Worm (Caenorhabditis elegans) whole organism, L2 larva: ENCODE measurements around the gene H12D21.11.

Source experiments
- C34F6.9 ChIP-seq: fragments of 150-350 bp; optimal IDR thresholded peaks from 2 replicates; lab custom pipeline; 2014; ENCODE audit warnings: missing biosample characterization, missing genetic modification characterization
- F13H6.1 ChIP-seq: sonication (generic microtip); optimal IDR thresholded peaks from 2 replicates; lab custom pipeline; 2016; ENCODE audit warnings: missing genetic modification characterization, missing compliant biosample characterization
- Y55F3AM.14 ChIP-seq: fragments of 200-800 bp; sonication (Bioruptor generic); optimal IDR thresholded peaks from 2 replicates; lab custom pipeline; 2018; ENCODE audit warnings: mild to moderate bottlenecking, missing genetic modification characterization, missing compliant biosample characterization
- ZK546.5 ChIP-seq: sonication (generic microtip); optimal IDR thresholded peaks from 2 replicates; lab custom pipeline; 2017; ENCODE audit warnings: missing biosample characterization, missing genetic modification characterization
- aly-2 ChIP-seq: fragments of 150-350 bp; optimal IDR thresholded peaks from 2 replicates; lab custom pipeline; 2014; ENCODE audit warnings: missing biosample characterization, missing genetic modification characterization
- ama-1 ChIP-seq: fragments of 150-350 bp; optimal IDR thresholded peaks from 2 replicates; lab custom pipeline; 2018; ENCODE audit warnings: inconsistent platforms
- blmp-1 ChIP-seq: sonication (generic microtip); optimal IDR thresholded peaks from 2 replicates; lab custom pipeline; 2017; ENCODE audit warnings: missing genetic modification characterization, mild to moderate bottlenecking, missing compliant biosample characterization, antibody characterized with exemption, moderate library complexity; ENCODE audit not compliant: insufficient read depth
- ceh-16 ChIP-seq: fragments of 150-350 bp; optimal IDR thresholded peaks from 2 replicates; lab custom pipeline; 2014; ENCODE audit warnings: missing biosample characterization, missing genetic modification characterization
- ceh-82 ChIP-seq: fragments of 150-350 bp; optimal IDR thresholded peaks from 2 replicates; lab custom pipeline; 2014; ENCODE audit warnings: missing biosample characterization, missing genetic modification characterization
- crh-2 ChIP-seq: sonication (generic microtip); optimal IDR thresholded peaks from 2 replicates; lab custom pipeline; 2017; ENCODE audit warnings: missing biosample characterization, missing genetic modification characterization
- dmd-4 ChIP-seq: sonication (generic microtip); optimal IDR thresholded peaks from 2 replicates; lab custom pipeline; 2017; ENCODE audit warnings: missing biosample characterization, missing genetic modification characterization
- egl-27 ChIP-seq: sonication (generic microtip); optimal IDR thresholded peaks from 3 replicates; lab custom pipeline; 2017; ENCODE audit warnings: missing biosample characterization, missing genetic modification reagents, missing genetic modification characterization
- elt-1 ChIP-seq: fragments of 150-350 bp; optimal IDR thresholded peaks from 2 replicates; lab custom pipeline; 2014; ENCODE audit warnings: missing biosample characterization, missing genetic modification characterization
- elt-3 ChIP-seq: sonication (generic microtip); optimal IDR thresholded peaks from 2 replicates; lab custom pipeline; 2017; ENCODE audit warnings: missing biosample characterization, missing genetic modification characterization
- fos-1 ChIP-seq: fragments of 150-350 bp; optimal IDR thresholded peaks from 2 replicates; lab custom pipeline; 2014; ENCODE audit warnings: missing biosample characterization, missing genetic modification characterization
- lin-39 ChIP-seq: fragments of 150-350 bp; optimal IDR thresholded peaks from 2 replicates; lab custom pipeline; 2014; ENCODE audit warnings: missing biosample characterization, missing genetic modification reagents, missing genetic modification characterization
- lsy-2 ChIP-seq, 2 experiments: fragments of 150-350 bp in 1 of 2; sonication (generic microtip) in 1 of 2; optimal IDR thresholded peaks; 2 replicates each; lab custom pipeline; 2014 to 2017; ENCODE audit warnings: missing biosample characterization in 2 of 2, missing genetic modification characterization in 2 of 2
- mbf-1 ChIP-seq: sonication (generic microtip); optimal IDR thresholded peaks from 2 replicates; lab custom pipeline; 2017; ENCODE audit warnings: missing biosample characterization, missing genetic modification characterization
- mdl-1 ChIP-seq, 2 experiments: fragments of 150-350 bp in 1 of 2; sonication (generic microtip) in 1 of 2; optimal IDR thresholded peaks; 2 replicates each; lab custom pipeline; 2017; ENCODE audit warnings: missing biosample characterization in 2 of 2, missing genetic modification characterization in 2 of 2
- nhr-10 ChIP-seq: sonication (generic microtip); optimal IDR thresholded peaks from 2 replicates; lab custom pipeline; 2017; ENCODE audit warnings: missing biosample characterization, missing genetic modification characterization
- nhr-11 ChIP-seq: fragments of 150-350 bp; optimal IDR thresholded peaks from 2 replicates; lab custom pipeline; 2014; ENCODE audit warnings: missing biosample characterization, missing genetic modification characterization
- nhr-12 ChIP-seq: fragments of 150-350 bp; optimal IDR thresholded peaks from 2 replicates; lab custom pipeline; 2014; ENCODE audit warnings: missing biosample characterization, missing genetic modification characterization
- nhr-129 ChIP-seq: fragments of 150-350 bp; optimal IDR thresholded peaks from 2 replicates; lab custom pipeline; 2014; ENCODE audit warnings: missing biosample characterization, missing genetic modification characterization
- nhr-23 ChIP-seq: fragments of 150-350 bp; optimal IDR thresholded peaks from 2 replicates; lab custom pipeline; 2014; ENCODE audit warnings: missing biosample characterization, missing genetic modification reagents, missing genetic modification characterization
- nhr-6 ChIP-seq: fragments of 150-350 bp; optimal IDR thresholded peaks from 2 replicates; lab custom pipeline; 2014; ENCODE audit warnings: missing biosample characterization, missing genetic modification characterization
- nhr-77 ChIP-seq: fragments of 150-350 bp; optimal IDR thresholded peaks from 2 replicates; lab custom pipeline; 2014; ENCODE audit warnings: missing biosample characterization, missing genetic modification characterization
- skn-1 ChIP-seq: sonication (generic microtip); optimal IDR thresholded peaks from 2 replicates; lab custom pipeline; 2017; ENCODE audit warnings: missing biosample characterization, missing genetic modification characterization
- sma-3 ChIP-seq: sonication (generic microtip); optimal IDR thresholded peaks from 2 replicates; lab custom pipeline; 2016; ENCODE audit warnings: missing genetic modification reagents, missing genetic modification characterization, missing compliant biosample characterization
- sma-9 ChIP-seq, 2 experiments: fragments of 150-350 bp in 1 of 2; sonication (generic microtip) in 1 of 2; optimal IDR thresholded peaks; 2 replicates each; lab custom pipeline; 2014 to 2016; ENCODE audit warnings: missing genetic modification characterization in 2 of 2, mild to moderate bottlenecking in 1 of 2, missing biosample characterization in 1 of 2, missing compliant biosample characterization in 1 of 2, missing genetic modification reagents in 1 of 2, moderate library complexity in 1 of 2
- snpc-4 ChIP-seq: fragments of 150-350 bp; optimal IDR thresholded peaks from 2 replicates; lab custom pipeline; 2014; ENCODE audit warnings: missing biosample characterization, missing genetic modification characterization
- unc-55 ChIP-seq: fragments of 150-350 bp; sonication (generic microtip); optimal IDR thresholded peaks from 3 replicates; lab custom pipeline; 2014; ENCODE audit warnings: missing biosample characterization, missing genetic modification reagents, missing genetic modification characterization
- unc-62 ChIP-seq: fragments of 150-350 bp; optimal IDR thresholded peaks from 2 replicates; lab custom pipeline; 2014; ENCODE audit warnings: missing biosample characterization, missing genetic modification reagents, missing genetic modification characterization
- zag-1 ChIP-seq: fragments of 150-350 bp; optimal IDR thresholded peaks from 2 replicates; lab custom pipeline; 2014; ENCODE audit warnings: missing biosample characterization, missing genetic modification characterization
- ztf-1 ChIP-seq: fragments of 200-800 bp; sonication (Bioruptor generic); conservative IDR thresholded peaks from 2 replicates; pipeline ENCODE4 v1.3.6; 2022; ENCODE audit warnings: missing genetic modification characterization, missing compliant biosample characterization
- ztf-11 ChIP-seq: sonication (generic microtip); optimal IDR thresholded peaks from 2 replicates; lab custom pipeline; 2017; ENCODE audit warnings: missing biosample characterization, missing genetic modification characterization
- ztf-4 ChIP-seq: fragments of 150-350 bp; optimal IDR thresholded peaks from 2 replicates; lab custom pipeline; 2014; ENCODE audit warnings: missing biosample characterization, missing genetic modification characterization

The H12D21.11 gene

DNA sequence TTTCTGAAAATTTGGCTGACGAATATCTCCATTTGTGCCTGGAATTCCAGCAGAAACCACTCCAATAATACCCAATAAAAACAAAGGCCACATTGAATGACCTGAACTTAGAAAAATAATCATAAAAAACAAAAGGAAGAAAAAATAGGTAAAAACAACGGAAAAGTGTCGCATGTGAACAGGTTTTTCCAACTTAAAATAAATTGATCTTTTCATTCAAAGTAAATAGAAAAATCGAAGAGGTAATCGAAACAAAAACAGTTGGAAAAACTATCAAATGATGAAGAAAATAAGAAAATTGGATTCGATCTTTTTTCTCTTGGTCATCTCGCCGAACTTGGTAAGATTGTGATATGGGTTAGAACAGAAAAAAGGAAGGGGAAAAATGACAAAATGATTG, 5.8 kb downstream of the H12D21.11 start, which contains the start of gene zmp-4:
Gene zmp-4 (minus strand): TSS at position 101 of the 400 bp plus-strand sequence.
- TF ChIP-seq nhr-23 (tag; lab: Kevin White, UChicago) (no peak), F13H6.1 (tag; lab: Kevin White, UChicago) (no peak), elt-3 (tag; lab: Kevin White, UChicago) (no peak), mbf-1 (tag; lab: Kevin White, UChicago) (no peak), skn-1 (tag; lab: Kevin White, UChicago) (no peak), egl-27 (tag; lab: Kevin White, UChicago) (no peak), unc-62 (no peak), nhr-12 (tag; lab: Kevin White, UChicago) (no peak)

- TF ChIP-seq nhr-10 (tag; lab: Kevin White, UChicago), result no peak
- no peak for TF ChIP-seq ceh-82 (tag; lab: Kevin White, UChicago)
- TF ChIP-seq sma-9 (GFP tag; optimal IDR thresholded peaks at IDR 0.05; lab: Kevin White, UChicago), result no peak
- no peak for TF ChIP-seq sma-9 (tag; optimal IDR thresholded peaks at IDR 0.05; lab: Kevin White, UChicago)
- no peak for TF ChIP-seq fos-1 (tag; lab: Kevin White, UChicago)
- TF ChIP-seq zag-1 (tag; lab: Kevin White, UChicago), result no peak
- no peak for TF ChIP-seq blmp-1 (tag; lab: Kevin White, UChicago)
These were observed 8.4 kb downstream of the H12D21.11 start, which contains the start of gene srg-54 for ce11 chrV:14924104-14924503. srg-54 (minus strand) TSS chrV:14924204.

- TF ChIP-seq ZK546.5 (tag; lab: Kevin White, UChicago), result no peak
- TF ChIP-seq ztf-11 (tag; lab: Kevin White, UChicago), result no peak
- TF ChIP-seq aly-2 (tag; lab: Kevin White, UChicago), result no peak
- no peak for TF ChIP-seq ztf-4 (tag; lab: Kevin White, UChicago)
- TF ChIP-seq ceh-16 (tag; lab: Kevin White, UChicago), result no peak
- no peak for TF ChIP-seq nhr-6 (tag; lab: Kevin White, UChicago)
- TF ChIP-seq ama-1 (lab: Kevin White, UChicago), result no peak
- no peak for TF ChIP-seq sma-3 (GFP tag; lab: Kevin White, UChicago)
- TF ChIP-seq Y55F3AM.14 (GFP tag; lab: Kevin White, UChicago), result no peak
- TF ChIP-seq mdl-1 (tag; optimal IDR thresholded peaks at IDR 0.05; lab: Kevin White, UChicago), result no peak
- no peak for TF ChIP-seq blmp-1 (tag; lab: Kevin White, UChicago)
- no peak for TF ChIP-seq dmd-4 (tag; lab: Kevin White, UChicago)
- TF ChIP-seq elt-1 (tag; lab: Kevin White, UChicago), result no peak
- TF ChIP-seq lin-39 (tag; lab: Kevin White, UChicago), result no peak
- TF ChIP-seq nhr-11 (tag; lab: Kevin White, UChicago), result no peak
- TF ChIP-seq snpc-4 (tag; lab: Kevin White, UChicago), result no peak
- TF ChIP-seq, all 48 proteins: peak for 0
These were observed 12.5 kb downstream of the H12D21.11 start, which contains the start of gene srg-55 for ce11 chrV:14928248-14928647. srg-55 (minus strand) TSS chrV:14928348.

ce11 chrV:14930168-14930567, 14.5 kb downstream of the H12D21.11 start:
- peak; percentile 46 for TF ChIP-seq crh-2 (tag; lab: Kevin White, UChicago)
- TF ChIP-seq lsy-2 (tag; optimal IDR thresholded peaks at IDR 0.05; lab: Kevin White, UChicago), result peak in 1 of 2 experiments; percentile 31
- no peak for TF ChIP-seq nhr-10 (tag; lab: Kevin White, UChicago)
- TF ChIP-seq Y55F3AM.14 (GFP tag; lab: Kevin White, UChicago), result peak; percentile 3
- no peak for TF ChIP-seq nhr-77
- TF ChIP-seq mbf-1 (tag; lab: Kevin White, UChicago), result no peak
- peak; percentile 93 for TF ChIP-seq unc-55 (GFP tag; lab: Kevin White, UChicago)
- no peak for TF ChIP-seq ztf-1 (GFP tag; lab: Robert Waterston, UW)
- TF ChIP-seq C34F6.9 (tag; lab: Kevin White, UChicago), result peak; percentile 70
- TF ChIP-seq dmd-4 (tag; lab: Kevin White, UChicago), result no peak
- TF ChIP-seq ceh-82 (tag; lab: Kevin White, UChicago), result no peak
- no peak for TF ChIP-seq elt-3 (tag; lab: Kevin White, UChicago)
- no peak for TF ChIP-seq snpc-4 (tag; lab: Kevin White, UChicago)
- no peak for TF ChIP-seq nhr-23 (tag; lab: Kevin White, UChicago)
- no peak for TF ChIP-seq fos-1 (tag; lab: Kevin White, UChicago)
- TF ChIP-seq nhr-129 (tag; lab: Kevin White, UChicago), result peak; percentile 44
- no peak for TF ChIP-seq ZK546.5 (tag; lab: Kevin White, UChicago)
- no peak for TF ChIP-seq skn-1 (tag; lab: Kevin White, UChicago)
- no peak for TF ChIP-seq lin-39 (tag; lab: Kevin White, UChicago)
- TF ChIP-seq ztf-11 (tag; lab: Kevin White, UChicago), result no peak
- TF ChIP-seq sma-9 (GFP tag; optimal IDR thresholded peaks at IDR 0.05; lab: Kevin White, UChicago), result no peak
- TF ChIP-seq sma-9 (tag; optimal IDR thresholded peaks at IDR 0.05; lab: Kevin White, UChicago), result no peak
- no peak for TF ChIP-seq mdl-1 (tag; optimal IDR thresholded peaks at IDR 0.05; lab: Kevin White, UChicago)
- no peak for TF ChIP-seq ama-1 (lab: Kevin White, UChicago)
- peak; percentile 7 for TF ChIP-seq F13H6.1 (tag; lab: Kevin White, UChicago)
